Fruit fly (Drosophila melanogaster): Measurements from ENCODE around the gene Mnt.

DNA sequence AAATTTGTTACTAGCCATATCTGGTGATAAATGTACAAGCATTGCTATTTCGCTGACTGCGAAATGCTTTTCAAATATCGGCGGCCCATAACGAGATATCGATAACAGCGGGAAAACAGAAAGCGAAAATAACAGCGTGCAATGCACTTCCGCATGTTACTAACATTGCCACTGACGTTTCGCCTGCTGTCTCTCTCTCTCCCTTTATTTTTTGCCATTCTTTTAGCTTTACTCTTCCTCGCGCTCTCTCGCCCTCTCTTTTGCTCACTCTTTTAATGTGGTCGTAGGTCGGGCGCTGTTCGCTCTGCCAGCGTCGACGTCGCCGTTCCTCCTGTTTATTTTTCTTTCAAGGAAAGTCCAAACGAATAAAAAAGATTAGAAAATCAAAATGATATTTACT lies 51.4 kb downstream of the Mnt start:
- no peak for TF ChIP-seq CG8301 (tag; optimal IDR thresholded peaks at IDR 0.05)
- TF ChIP-seq fd96Ca (GFP tag; IDR thresholded peaks at IDR 0.05) = no peak
- no peak for TF ChIP-seq CG15710 (tag; optimal IDR thresholded peaks at IDR 0.05)
- TF ChIP-seq CG14655 (GFP tag; optimal IDR thresholded peaks at IDR 0.05) = peak; percentile 1
- TF ChIP-seq CG17806 (tag; optimal IDR thresholded peaks at IDR 0.05) = no peak
- TF ChIP-seq EcR (GFP tag; optimal IDR thresholded peaks at IDR 0.05) = peak; percentile 89
- no peak for TF ChIP-seq CG32121 (GFP tag; IDR thresholded peaks at IDR 0.05)
- peak; percentile 59 for TF ChIP-seq CG4496 (GFP tag; IDR thresholded peaks at IDR 0.05)

Data from whole organism, pupa.